Fruit fly (Drosophila melanogaster) whole organism, larva: ENCODE results near the gene CG8891.

Experiments
- noc ChIP-seq: fragments of 200-800 bp; sonication (Bioruptor generic); optimal IDR thresholded peaks from 3 replicates; lab custom pipeline; 2019; ENCODE audit warnings: missing biosample characterization, mild to moderate bottlenecking, missing genetic modification characterization, moderate library complexity

The CG8891 gene

DNA sequence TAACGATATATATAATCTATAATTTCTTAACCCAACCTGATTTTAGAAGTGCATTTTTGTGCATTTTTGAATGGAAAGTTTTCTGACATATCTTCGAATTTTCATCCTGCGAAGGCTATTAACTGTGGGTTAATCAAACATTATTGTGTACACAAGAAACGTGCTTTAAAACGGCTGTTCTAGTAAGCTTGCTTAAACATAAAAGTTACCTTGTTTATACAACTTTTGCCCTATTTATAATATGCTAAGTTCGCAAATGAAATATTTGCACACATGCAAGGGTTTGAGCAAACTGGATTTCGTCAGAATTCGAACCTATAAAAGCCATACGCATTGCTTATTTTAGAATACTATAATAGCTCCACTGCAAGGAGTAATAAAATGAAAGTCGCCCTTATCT, 42.1 kb downstream of the CG8891 start, which contains the start of gene Sgs1:
Gene Sgs1 (plus strand): TSS at position 350 of the 400 bp plus-strand sequence.
- no peak for TF ChIP-seq noc (tag; lab: Kevin White, UChicago)

- TF ChIP-seq noc (tag; lab: Kevin White, UChicago), result no peak
Observed at dm6 chr2L:4936325-4936869, 42.8 kb downstream of the CG8891 start, which contains the start of gene hoe2. Gene hoe2 (minus strand): TSS chr2L:4936450.

DNA sequence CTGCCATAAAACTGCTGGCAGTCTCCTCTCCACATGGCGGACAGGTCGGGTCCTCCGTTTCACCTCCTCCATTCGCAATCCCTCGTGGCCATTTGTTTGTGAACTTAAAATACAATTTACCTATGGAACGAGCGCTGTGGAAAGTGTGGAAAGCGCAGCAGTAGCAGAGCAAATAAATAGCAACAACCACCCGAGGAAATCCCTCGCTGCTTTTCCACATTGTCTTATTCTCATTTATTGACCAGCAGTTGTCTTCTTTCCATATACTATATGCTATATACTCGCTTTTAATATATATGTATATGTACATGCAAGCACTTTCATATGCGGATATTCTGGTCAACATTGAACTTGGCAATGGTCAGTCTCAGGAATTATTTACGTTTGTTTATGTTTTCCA, 46.9 kb downstream of the CG8891 start, which contains the start of gene hoe1:
Gene hoe1 (minus strand): TSS at position 101 of the 400 bp plus-strand sequence.
- no peak for TF ChIP-seq noc (tag; lab: Kevin White, UChicago)

DNA sequence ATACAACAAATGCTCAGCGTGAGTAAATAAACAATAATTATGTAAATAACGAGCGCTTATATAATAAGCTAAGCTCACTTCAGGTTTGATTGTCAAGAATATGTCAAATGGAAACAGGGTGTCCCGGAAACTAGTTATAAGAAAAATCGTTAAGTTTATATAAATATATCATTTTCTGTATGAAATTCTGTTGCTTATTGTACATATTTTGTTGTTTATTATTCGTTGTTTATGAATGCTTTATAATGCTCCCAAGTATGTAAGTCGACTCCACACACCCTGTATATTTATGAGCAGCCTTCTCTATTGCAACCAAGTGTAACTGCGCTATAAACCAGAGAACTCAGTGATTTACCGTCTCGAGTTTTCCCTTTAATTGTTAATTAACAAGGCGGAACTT, 48.6 kb downstream of the CG8891 start:
- TF ChIP-seq noc (tag; lab: Kevin White, UChicago), result no peak
